Worm (Caenorhabditis elegans): ENCODE results near the gene lec-3.

DNA sequence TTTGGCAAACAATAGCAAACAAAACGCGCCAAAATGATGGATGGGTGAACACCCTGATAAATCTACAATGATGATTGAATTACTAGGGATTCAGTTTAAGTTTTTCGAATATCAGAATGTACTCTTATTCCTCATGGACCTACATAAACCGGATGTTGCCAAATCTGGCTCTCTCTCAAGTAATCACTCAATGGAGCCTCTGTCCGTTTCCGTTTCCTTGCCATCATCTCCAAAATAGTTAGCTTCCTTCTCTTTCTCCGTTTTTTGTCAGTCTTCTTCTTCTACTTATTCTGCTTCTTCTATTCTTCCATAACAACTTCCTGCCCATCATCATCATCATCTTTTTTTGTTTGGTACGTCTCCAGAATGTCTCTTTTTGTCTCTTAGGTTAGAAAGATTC lies 25.6 kb upstream of the lec-3 start:
- TF ChIP-seq nhr-28 (tag; optimal IDR thresholded peaks at IDR 0.05): no peak
- no peak for TF ChIP-seq fos-1 (tag; optimal IDR thresholded peaks at IDR 0.05)
- no peak for TF ChIP-seq ceh-82 (tag; optimal IDR thresholded peaks at IDR 0.05)
- TF ChIP-seq lin-13 (GFP tag; optimal IDR thresholded peaks at IDR 0.05): no peak
- no peak for TF ChIP-seq nhr-42 (GFP tag; IDR thresholded peaks at IDR 0.05)
- no peak for TF ChIP-seq lir-3 (tag; optimal IDR thresholded peaks at IDR 0.05)
- TF ChIP-seq fkh-10 (GFP tag; optimal IDR thresholded peaks at IDR 0.05): no peak
- TF ChIP-seq mes-2 (tag; optimal IDR thresholded peaks at IDR 0.05; ENCODE audit: poor library complexity, severe bottlenecking): no peak
- no peak for TF ChIP-seq ceh-44 (GFP tag; IDR thresholded peaks at IDR 0.05)
- no peak for TF ChIP-seq lim-7 (GFP tag; IDR thresholded peaks at IDR 0.05)
- TF ChIP-seq Y48G9A.11 (GFP tag; IDR thresholded peaks at IDR 0.05): no peak
- no peak for TF ChIP-seq R02D3.7 (tag; optimal IDR thresholded peaks at IDR 0.05)
- TF ChIP-seq zag-1 (tag; optimal IDR thresholded peaks at IDR 0.05): no peak
